Worm (Caenorhabditis elegans) whole organism, mixed stage, embryonic: ENCODE data around the gene C02F5.5.

Source experiments
- ceh-83 ChIP-seq: fragments of 200-800 bp; sonication (Bioruptor generic); optimal IDR thresholded peaks from 2 replicates; lab custom pipeline; 2018; ENCODE audit warnings: mild to moderate bottlenecking, missing genetic modification characterization, missing compliant biosample characterization
- elt-1 ChIP-seq: sonication (generic microtip); optimal IDR thresholded peaks from 2 replicates; lab custom pipeline; 2017; ENCODE audit warnings: missing genetic modification characterization, mild to moderate bottlenecking, missing compliant biosample characterization, antibody characterized with exemption, moderate library complexity, borderline replicate concordance; ENCODE audit not compliant: insufficient read depth
- nhr-28 ChIP-seq: fragments of 150-350 bp; optimal IDR thresholded peaks from 2 replicates; lab custom pipeline; 2014; ENCODE audit warnings: missing biosample characterization, missing genetic modification characterization

- TF ChIP-seq ceh-83 (GFP tag; lab: Kevin White, UChicago) = no peak
- TF ChIP-seq nhr-28 (tag; lab: Kevin White, UChicago) = no peak
- TF ChIP-seq elt-1 (tag; lab: Kevin White, UChicago) = no peak
Observed at ce11 chrIII:8278801-8279200, 42.8 kb downstream of the C02F5.5 start, which contains the start of gene mig-10.
